Fruit fly (Drosophila melanogaster) whole organism, pupa: ENCODE measurements around the gene primo-2.

Source experiments
- CG13204 ChIP-seq: fragments of 200-800 bp; sonication (Bioruptor generic); optimal IDR thresholded peaks from 2 replicates; lab custom pipeline; 2018; ENCODE audit warnings: missing biosample characterization, mild to moderate bottlenecking, missing genetic modification characterization, moderate library complexity
- CG14655 ChIP-seq: fragments of 200-800 bp; sonication (Bioruptor generic); optimal IDR thresholded peaks from 3 replicates; lab custom pipeline; 2017; ENCODE audit warnings: mild to moderate bottlenecking, missing biosample characterization, missing genetic modification reagents, missing genetic modification characterization
- CG17806 ChIP-seq: fragments of 200-800 bp; sonication (Bioruptor generic); optimal IDR thresholded peaks from 2 replicates; lab custom pipeline; 2018; ENCODE audit warnings: missing biosample characterization, mild to moderate bottlenecking, missing genetic modification characterization, moderate library complexity
- CG32121 ChIP-seq: fragments of 200-800 bp; sonication (Bioruptor generic); IDR thresholded peaks from 2 replicates; pipeline ENCODE4 v1.3.6; 2022; ENCODE audit warnings: missing biosample characterization, missing genetic modification characterization
- CG34367 ChIP-seq: fragments of 200-800 bp; sonication (Bioruptor generic); optimal IDR thresholded peaks from 2 replicates; lab custom pipeline; 2018; ENCODE audit warnings: missing biosample characterization, mild to moderate bottlenecking, missing genetic modification characterization
- CG4496 ChIP-seq: fragments of 200-800 bp; sonication (Bioruptor generic); IDR thresholded peaks from 3 replicates; pipeline ENCODE4 v1.3.6; 2022; ENCODE audit warnings: missing biosample characterization, missing genetic modification characterization
- CG8159 ChIP-seq: fragments of 200-800 bp; sonication (Bioruptor generic); optimal IDR thresholded peaks from 3 replicates; lab custom pipeline; 2018; ENCODE audit warnings: missing biosample characterization, mild to moderate bottlenecking, missing genetic modification characterization, moderate library complexity
- CG8301 ChIP-seq: fragments of 200-800 bp; sonication (Bioruptor generic); optimal IDR thresholded peaks from 2 replicates; lab custom pipeline; 2018; ENCODE audit warnings: missing biosample characterization, mild to moderate bottlenecking, missing genetic modification characterization
- EcR ChIP-seq: fragments of 200-800 bp; sonication (Bioruptor generic); optimal IDR thresholded peaks from 3 replicates; lab custom pipeline; 2019; ENCODE audit warnings: missing biosample characterization, missing genetic modification characterization, mild to moderate bottlenecking, moderate library complexity, missing genetic modification reagents
- Pif1B ChIP-seq: fragments of 200-800 bp; sonication (Bioruptor generic); optimal IDR thresholded peaks from 3 replicates; lab custom pipeline; 2016; ENCODE audit warnings: missing biosample characterization, missing genetic modification characterization
- gl ChIP-seq: fragments of 200-800 bp; sonication (Bioruptor generic); optimal IDR thresholded peaks from 2 replicates; lab custom pipeline; 2018; ENCODE audit warnings: missing biosample characterization, mild to moderate bottlenecking, missing genetic modification characterization

- TF ChIP-seq CG34367 (tag; lab: Kevin White, UChicago) (no peak), gl (tag; lab: Kevin White, UChicago) (no peak), EcR (GFP tag; lab: Kevin White, UChicago) (no peak), CG14655 (GFP tag; lab: Kevin White, UChicago) (no peak), Pif1B (no peak), CG17806 (tag; lab: Kevin White, UChicago) (no peak), CG32121 (GFP tag; lab: Robert Waterston, UW) (no peak), CG13204 (GFP tag; lab: Kevin White, UChicago) (no peak), CG8301 (tag; lab: Kevin White, UChicago) (no peak), CG8159 (tag; lab: Kevin White, UChicago) (no peak), CG4496 (no peak)
These were observed 34.5 kb upstream of the primo-2 start for dm6 chr3R:13746066-13746673.
